Worm (Caenorhabditis elegans) whole organism, mixed stage, embryonic: ENCODE measurements around the gene hpx-2.

Experiments used
- M03D4.4 ChIP-seq: sonication (generic microtip); optimal IDR thresholded peaks from 2 replicates; lab custom pipeline; 2017; ENCODE audit warnings: mild to moderate bottlenecking, missing genetic modification characterization, missing compliant biosample characterization
- bed-3 ChIP-seq: fragments of 200-800 bp; sonication (Bioruptor generic); optimal IDR thresholded peaks from 3 replicates; lab custom pipeline; 2018; ENCODE audit warnings: mild to moderate bottlenecking, missing genetic modification characterization, moderate library complexity, missing compliant biosample characterization
- blmp-1 ChIP-seq: fragments of 150-350 bp; optimal IDR thresholded peaks from 2 replicates; lab custom pipeline; 2014; ENCODE audit warnings: missing biosample characterization, missing genetic modification characterization
- ceh-39 ChIP-seq: fragments of 150-350 bp; optimal IDR thresholded peaks from 2 replicates; lab custom pipeline; 2014; ENCODE audit warnings: missing biosample characterization, missing genetic modification characterization
- ceh-43 ChIP-seq: fragments of 200-800 bp; sonication (Bioruptor generic); optimal IDR thresholded peaks from 2 replicates; lab custom pipeline; 2018; ENCODE audit warnings: mild to moderate bottlenecking, missing genetic modification characterization, moderate library complexity, missing compliant biosample characterization
- ceh-83 ChIP-seq: fragments of 200-800 bp; sonication (Bioruptor generic); optimal IDR thresholded peaks from 2 replicates; lab custom pipeline; 2018; ENCODE audit warnings: mild to moderate bottlenecking, missing genetic modification characterization, missing compliant biosample characterization
- ces-1 ChIP-seq: fragments of 150-350 bp; optimal IDR thresholded peaks from 2 replicates; lab custom pipeline; 2014; ENCODE audit warnings: missing biosample characterization, missing genetic modification reagents, missing genetic modification characterization
- cnd-1 ChIP-seq: fragments of 200-800 bp; sonication (Bioruptor generic); optimal IDR thresholded peaks from 2 replicates; lab custom pipeline; 2018; ENCODE audit warnings: mild to moderate bottlenecking, missing genetic modification characterization, missing compliant biosample characterization
- elt-1 ChIP-seq: sonication (generic microtip); optimal IDR thresholded peaks from 2 replicates; lab custom pipeline; 2017; ENCODE audit warnings: missing genetic modification characterization, mild to moderate bottlenecking, missing compliant biosample characterization, antibody characterized with exemption, moderate library complexity, borderline replicate concordance; ENCODE audit not compliant: insufficient read depth
- elt-3 ChIP-seq: fragments of 150-350 bp; optimal IDR thresholded peaks from 2 replicates; lab custom pipeline; 2014; ENCODE audit warnings: missing biosample characterization, missing genetic modification characterization
- flh-1 ChIP-seq: fragments of 200-800 bp; sonication (Bioruptor generic); optimal IDR thresholded peaks from 2 replicates; lab custom pipeline; 2018; ENCODE audit warnings: mild to moderate bottlenecking, missing genetic modification characterization, moderate library complexity, missing compliant biosample characterization
- ham-2 ChIP-seq: fragments of 200-800 bp; sonication (Bioruptor generic); optimal IDR thresholded peaks from 2 replicates; lab custom pipeline; 2018; ENCODE audit warnings: mild to moderate bottlenecking, missing genetic modification characterization, missing compliant biosample characterization
- hlh-1 ChIP-seq: fragments of 150-350 bp; optimal IDR thresholded peaks from 2 replicates; lab custom pipeline; 2014; ENCODE audit warnings: missing biosample characterization, missing genetic modification reagents, missing genetic modification characterization
- lin-13 ChIP-seq: fragments of 150-350 bp; optimal IDR thresholded peaks from 2 replicates; lab custom pipeline; 2014; ENCODE audit warnings: missing biosample characterization, missing genetic modification characterization
- lin-32 ChIP-seq: fragments of 200-800 bp; sonication (Bioruptor generic); optimal IDR thresholded peaks from 2 replicates; lab custom pipeline; 2018; ENCODE audit warnings: mild to moderate bottlenecking, missing genetic modification characterization, missing compliant biosample characterization
- lsy-2 ChIP-seq: fragments of 150-350 bp; optimal IDR thresholded peaks from 2 replicates; lab custom pipeline; 2014; ENCODE audit warnings: missing biosample characterization, missing genetic modification characterization
- mep-1 ChIP-seq: fragments of 150-350 bp; optimal IDR thresholded peaks from 2 replicates; lab custom pipeline; 2017; ENCODE audit warnings: missing biosample characterization, missing genetic modification reagents, missing genetic modification characterization, inconsistent platforms
- mls-2 ChIP-seq: sonication (generic microtip); optimal IDR thresholded peaks from 2 replicates; lab custom pipeline; 2016; ENCODE audit warnings: mild to moderate bottlenecking, missing genetic modification characterization, moderate library complexity, missing compliant biosample characterization
- nhr-2 ChIP-seq: fragments of 150-350 bp; optimal IDR thresholded peaks from 2 replicates; lab custom pipeline; 2014; ENCODE audit warnings: missing biosample characterization, missing genetic modification characterization
- nhr-237 ChIP-seq: fragments of 150-350 bp; optimal IDR thresholded peaks from 2 replicates; lab custom pipeline; 2014; ENCODE audit warnings: missing biosample characterization, missing genetic modification characterization
- nhr-28 ChIP-seq: fragments of 150-350 bp; optimal IDR thresholded peaks from 2 replicates; lab custom pipeline; 2014; ENCODE audit warnings: missing biosample characterization, missing genetic modification characterization
- nhr-76 ChIP-seq: sonication (generic microtip); optimal IDR thresholded peaks from 2 replicates; lab custom pipeline; 2017; ENCODE audit warnings: missing biosample characterization, missing genetic modification characterization
- pha-4 ChIP-seq: fragments of 150-350 bp; optimal IDR thresholded peaks from 2 replicates; lab custom pipeline; 2018; ENCODE audit warnings: missing biosample characterization, missing genetic modification reagents, missing genetic modification characterization
- snpc-4 ChIP-seq: fragments of 150-350 bp; optimal IDR thresholded peaks from 2 replicates; lab custom pipeline; 2014; ENCODE audit warnings: missing biosample characterization, missing genetic modification characterization
- sptf-1 ChIP-seq: sonication (generic microtip); optimal IDR thresholded peaks from 2 replicates; lab custom pipeline; 2017; ENCODE audit warnings: mild to moderate bottlenecking, missing genetic modification characterization, moderate library complexity, missing compliant biosample characterization
- tbx-8 ChIP-seq: fragments of 200-800 bp; sonication (Bioruptor generic); optimal IDR thresholded peaks from 2 replicates; lab custom pipeline; 2018; ENCODE audit warnings: mild to moderate bottlenecking, missing genetic modification characterization, moderate library complexity, missing compliant biosample characterization
- unc-120 ChIP-seq: sonication (generic microtip); optimal IDR thresholded peaks from 2 replicates; lab custom pipeline; 2017; ENCODE audit warnings: missing genetic modification characterization, missing compliant biosample characterization; ENCODE audit not compliant: poor library complexity, severe bottlenecking
- unc-39 ChIP-seq: fragments of 150-350 bp; optimal IDR thresholded peaks from 2 replicates; lab custom pipeline; 2014; ENCODE audit warnings: missing biosample characterization, missing genetic modification characterization
- zip-8 ChIP-seq: fragments of 150-350 bp; optimal IDR thresholded peaks from 2 replicates; lab custom pipeline; 2014; ENCODE audit warnings: missing biosample characterization, missing genetic modification characterization
- ztf-11 ChIP-seq: fragments of 150-350 bp; optimal IDR thresholded peaks from 2 replicates; lab custom pipeline; 2014; ENCODE audit warnings: missing biosample characterization, missing genetic modification characterization

Gene hpx-2

ce11 chrV:13843147-13843546 lies 7.1 kb upstream of the hpx-2 start, which contains the start of gene srx-130:
TSS of gene srx-130 (plus strand) at chrV:13843447.
- TF ChIP-seq pha-4 (tag; lab: Kevin White, UChicago) = no peak
- no peak for TF ChIP-seq hlh-1 (tag; lab: Kevin White, UChicago)

- TF ChIP-seq nhr-28 (tag; lab: Kevin White, UChicago) = no peak
- TF ChIP-seq hlh-1 (tag; lab: Kevin White, UChicago) = no peak
Observed at ce11 chrV:13845136-13845535, 5.1 kb upstream of the hpx-2 start, which contains the start of gene srx-131. TSS of gene srx-131 (plus strand) at chrV:13845436.

ce11 chrV:13848379-13848778 lies 1.9 kb upstream of the hpx-2 start, which contains the start of gene srx-133:
TSS of gene srx-133 (plus strand) at chrV:13848679.
- TF ChIP-seq flh-1 (no peak), mep-1 (no peak), lin-32 (GFP tag; lab: Kevin White, UChicago) (no peak), hlh-1 (tag; lab: Kevin White, UChicago) (no peak), ces-1 (GFP tag; lab: Kevin White, UChicago) (no peak), tbx-8 (GFP tag; lab: Kevin White, UChicago) (no peak), lin-13 (tag; lab: Kevin White, UChicago) (no peak), nhr-76 (tag; lab: Kevin White, UChicago) (no peak), snpc-4 (no peak), nhr-2 (tag; lab: Kevin White, UChicago) (no peak), ceh-39 (tag; lab: Kevin White, UChicago) (no peak), nhr-237 (tag; lab: Kevin White, UChicago) (no peak), M03D4.4 (no peak), bed-3 (GFP tag; lab: Kevin White, UChicago) (no peak), elt-1 (tag; lab: Kevin White, UChicago) (no peak), unc-120 (tag; lab: Kevin White, UChicago) (no peak), blmp-1 (tag; lab: Kevin White, UChicago) (no peak)
- TF ChIP-seq, all 35 proteins: peak for 0

- TF ChIP-seq pha-4 (tag; lab: Kevin White, UChicago) = no peak
- no peak for TF ChIP-seq lsy-2 (tag; lab: Kevin White, UChicago)
- no peak for TF ChIP-seq ztf-11 (tag; lab: Kevin White, UChicago)
- TF ChIP-seq bed-3 (GFP tag; lab: Kevin White, UChicago) = no peak
- no peak for TF ChIP-seq lin-13 (tag; lab: Kevin White, UChicago)
- TF ChIP-seq ceh-83 (GFP tag; lab: Kevin White, UChicago) = no peak
- TF ChIP-seq elt-3 (tag; lab: Kevin White, UChicago) = no peak
- no peak for TF ChIP-seq M03D4.4
- no peak for TF ChIP-seq ceh-43 (GFP tag; lab: Kevin White, UChicago)
- TF ChIP-seq sptf-1 (tag; lab: Kevin White, UChicago) = no peak
- TF ChIP-seq mls-2 (tag; lab: Kevin White, UChicago) = no peak
- no peak for TF ChIP-seq nhr-28 (tag; lab: Kevin White, UChicago)
- TF ChIP-seq unc-39 (tag; lab: Kevin White, UChicago) = no peak
- TF ChIP-seq hlh-1 (tag; lab: Kevin White, UChicago) = no peak
- no peak for TF ChIP-seq mep-1
Observed at ce11 chrV:13854306-13854705, 4.0 kb downstream of the hpx-2 start, which contains the start of gene ttr-21. TSS of gene ttr-21 (minus strand) at chrV:13854405.

ce11 chrV:13856376-13856775 lies 6.1 kb downstream of the hpx-2 start, which contains the start of gene srx-134:
TSS of gene srx-134 (minus strand) at chrV:13856476.
- TF ChIP-seq blmp-1 (tag; lab: Kevin White, UChicago) (no peak), lin-32 (GFP tag; lab: Kevin White, UChicago) (no peak), pha-4 (tag; lab: Kevin White, UChicago) (no peak), bed-3 (GFP tag; lab: Kevin White, UChicago) (no peak), cnd-1 (tag; lab: Kevin White, UChicago) (no peak), hlh-1 (tag; lab: Kevin White, UChicago) (no peak), zip-8 (tag; lab: Kevin White, UChicago) (no peak), M03D4.4 (no peak), flh-1 (no peak), elt-1 (tag; lab: Kevin White, UChicago) (no peak), nhr-28 (tag; lab: Kevin White, UChicago) (no peak), ham-2 (no peak), unc-39 (tag; lab: Kevin White, UChicago) (no peak), elt-3 (tag; lab: Kevin White, UChicago) (no peak), snpc-4 (no peak)
